Worm (Caenorhabditis elegans) whole organism, young adult: ENCODE results near the gene Y59A8B.26.
"Not testable (repeated sequence)": the region's sequence is repeated elsewhere in the genome, so short reads cannot be mapped to it uniquely, and the experiment has no call there.

Experiments
- B0035.1 ChIP-seq: sonication (generic microtip); optimal IDR thresholded peaks from 2 replicates; lab custom pipeline; 2016; ENCODE audit warnings: missing genetic modification characterization, mild to moderate bottlenecking, missing compliant biosample characterization, missing genotype, missing genetic modification reagents
- C17E4.6 ChIP-seq: fragments of 200-800 bp; sonication (Bioruptor generic); IDR thresholded peaks from 2 replicates; pipeline ENCODE4 v1.3.6; 2022; ENCODE audit warnings: missing genetic modification reagents, missing genetic modification characterization, missing compliant biosample characterization
- D2030.7 ChIP-seq: fragments of 200-800 bp; sonication (Bioruptor generic); IDR thresholded peaks from 2 replicates; pipeline ENCODE4 v1.3.6; 2022; ENCODE audit warnings: missing genetic modification reagents, missing genetic modification characterization, missing compliant biosample characterization
- F22D6.2 ChIP-seq: sonication (generic microtip); optimal IDR thresholded peaks from 2 replicates; lab custom pipeline; 2016; ENCODE audit warnings: mild to moderate bottlenecking, missing genetic modification characterization, missing compliant biosample characterization
- F57C9.4 ChIP-seq: sonication (generic microtip); optimal IDR thresholded peaks from 2 replicates; lab custom pipeline; 2017; ENCODE audit warnings: mild to moderate bottlenecking, missing genetic modification characterization, missing compliant biosample characterization
- Y79H2A.3 ChIP-seq: fragments of 200-800 bp; sonication (Bioruptor generic); conservative IDR thresholded peaks from 2 replicates; pipeline ENCODE4 v1.3.6; 2022; ENCODE audit warnings: missing genetic modification reagents, missing genetic modification characterization, missing compliant biosample characterization
- Y95B8A.8 ChIP-seq: fragments of 200-800 bp; sonication (Bioruptor generic); IDR thresholded peaks from 2 replicates; pipeline ENCODE4 v1.3.6; 2022; ENCODE audit warnings: missing genetic modification reagents, missing genetic modification characterization, missing compliant biosample characterization
- aptf-3 ChIP-seq: fragments of 200-800 bp; sonication (Bioruptor generic); IDR thresholded peaks from 2 replicates; pipeline ENCODE4 v1.3.6; 2022; ENCODE audit warnings: missing genetic modification characterization, missing compliant biosample characterization
- athp-1 ChIP-seq: sonication (generic microtip); optimal IDR thresholded peaks from 2 replicates; lab custom pipeline; 2017; ENCODE audit warnings: mild to moderate bottlenecking, missing genetic modification characterization, missing compliant biosample characterization
- bed-1 ChIP-seq: fragments of 200-800 bp; sonication (Bioruptor generic); IDR thresholded peaks from 2 replicates; pipeline ENCODE4 v1.3.6; 2022; ENCODE audit warnings: missing genetic modification reagents, missing genetic modification characterization, missing compliant biosample characterization
- bed-2 ChIP-seq: fragments of 200-800 bp; sonication (Bioruptor generic); IDR thresholded peaks from 2 replicates; pipeline ENCODE4 v1.3.6; 2022; ENCODE audit warnings: missing genetic modification reagents, missing genetic modification characterization, missing compliant biosample characterization
- ccch-3 ChIP-seq: fragments of 200-800 bp; sonication (Bioruptor generic); optimal IDR thresholded peaks from 2 replicates; lab custom pipeline; 2018; ENCODE audit warnings: mild to moderate bottlenecking, missing genetic modification characterization, missing compliant biosample characterization
- ceh-100 ChIP-seq: fragments of 200-800 bp; sonication (Bioruptor generic); IDR thresholded peaks from 2 replicates; pipeline ENCODE4 v1.3.6; 2022; ENCODE audit warnings: missing genetic modification reagents, missing genetic modification characterization, missing compliant biosample characterization
- ekl-4 ChIP-seq: fragments of 200-800 bp; sonication (Bioruptor generic); IDR thresholded peaks from 2 replicates; pipeline ENCODE4 v1.3.6; 2022; ENCODE audit warnings: missing genetic modification reagents, missing genetic modification characterization, missing compliant biosample characterization
- gei-17 ChIP-seq: fragments of 200-800 bp; sonication (Bioruptor generic); optimal IDR thresholded peaks from 2 replicates; lab custom pipeline; 2018; ENCODE audit warnings: mild to moderate bottlenecking, missing genetic modification characterization, missing compliant biosample characterization
- hlh-12 ChIP-seq: sonication (generic microtip); optimal IDR thresholded peaks from 2 replicates; lab custom pipeline; 2016; ENCODE audit warnings: missing genetic modification characterization, missing compliant biosample characterization
- hmg-1.2 ChIP-seq: fragments of 200-800 bp; sonication (Bioruptor generic); IDR thresholded peaks from 2 replicates; pipeline ENCODE4 v1.3.6; 2022; ENCODE audit warnings: missing genetic modification reagents, missing genetic modification characterization, missing compliant biosample characterization
- hmg-20 ChIP-seq: fragments of 200-800 bp; sonication (Bioruptor generic); IDR thresholded peaks from 2 replicates; pipeline ENCODE4 v1.3.6; 2022; ENCODE audit warnings: missing genetic modification reagents, missing genetic modification characterization, missing compliant biosample characterization
- hrde-1 ChIP-seq: sonication (generic microtip); optimal IDR thresholded peaks from 2 replicates; lab custom pipeline; 2016; ENCODE audit warnings: missing genetic modification characterization, mild to moderate bottlenecking, missing compliant biosample characterization, moderate library complexity, missing genotype, missing genetic modification reagents, borderline replicate concordance
- lag-1 ChIP-seq: fragments of 200-800 bp; sonication (Bioruptor generic); IDR thresholded peaks from 2 replicates; pipeline ENCODE4 v1.3.6; 2022; ENCODE audit warnings: missing genetic modification reagents, missing genetic modification characterization, missing compliant biosample characterization
- lin-35 ChIP-seq, 3 experiments: fragments of 150-350 bp in 2 of 3; sonication (generic microtip) in 1 of 3; optimal IDR thresholded peaks; 2 replicates each; lab custom pipeline; 2014 to 2018; ENCODE audit warnings: missing biosample characterization in 3 of 3, missing genetic modification characterization in 3 of 3, missing genetic modification reagents in 3 of 3
- lin-54 ChIP-seq: fragments of 200-800 bp; sonication (Bioruptor generic); optimal IDR thresholded peaks from 2 replicates; lab custom pipeline; 2018; ENCODE audit warnings: mild to moderate bottlenecking, missing genetic modification characterization, missing compliant biosample characterization
- madf-10 ChIP-seq: sonication (generic microtip); optimal IDR thresholded peaks from 2 replicates; lab custom pipeline; 2016; ENCODE audit warnings: mild to moderate bottlenecking, missing genetic modification characterization, missing compliant biosample characterization
- madf-8 ChIP-seq: fragments of 200-800 bp; sonication (Bioruptor generic); conservative IDR thresholded peaks from 2 replicates; pipeline ENCODE4 v1.3.6; 2022; ENCODE audit warnings: missing genetic modification reagents, missing genetic modification characterization, missing compliant biosample characterization
- mcd-1 ChIP-seq: fragments of 200-800 bp; sonication (Bioruptor generic); IDR thresholded peaks from 2 replicates; pipeline ENCODE4 v1.3.6; 2022; ENCODE audit warnings: missing genetic modification reagents, missing genetic modification characterization, missing compliant biosample characterization
- mxl-1 ChIP-seq: sonication (generic microtip); optimal IDR thresholded peaks from 2 replicates; lab custom pipeline; 2016; ENCODE audit warnings: missing genetic modification characterization, missing compliant biosample characterization
- nfya-1 ChIP-seq: sonication (generic microtip); optimal IDR thresholded peaks from 2 replicates; lab custom pipeline; 2017; ENCODE audit warnings: antibody characterized with exemption, missing compliant biosample characterization, missing genetic modification characterization, borderline replicate concordance; ENCODE audit not compliant: insufficient read depth
- nfya-2 ChIP-seq: fragments of 200-800 bp; sonication (Bioruptor generic); IDR thresholded peaks from 2 replicates; pipeline ENCODE4 v1.3.6; 2022; ENCODE audit warnings: missing genetic modification reagents, missing genetic modification characterization, missing compliant biosample characterization
- nhr-27 ChIP-seq: fragments of 200-800 bp; sonication (Bioruptor generic); optimal IDR thresholded peaks from 2 replicates; lab custom pipeline; 2018; ENCODE audit warnings: mild to moderate bottlenecking, missing genetic modification characterization, moderate library complexity, missing compliant biosample characterization
- nhr-80 ChIP-seq: sonication (generic microtip); optimal IDR thresholded peaks from 2 replicates; lab custom pipeline; 2016; ENCODE audit warnings: missing genetic modification characterization, missing compliant biosample characterization
- pbrm-1 ChIP-seq: fragments of 200-800 bp; sonication (Bioruptor generic); IDR thresholded peaks from 2 replicates; pipeline ENCODE4 v1.3.6; 2022; ENCODE audit warnings: missing genetic modification reagents, missing genetic modification characterization, missing compliant biosample characterization
- rcor-1 ChIP-seq: fragments of 200-800 bp; sonication (Bioruptor generic); IDR thresholded peaks from 2 replicates; pipeline ENCODE4 v1.3.6; 2022; ENCODE audit warnings: missing genetic modification reagents, missing genetic modification characterization, missing compliant biosample characterization
- rec-8 ChIP-seq, 2 experiments: sonication (generic microtip); optimal IDR thresholded peaks; 2 replicates each; lab custom pipeline; 2016; ENCODE audit warnings: mild to moderate bottlenecking in 2 of 2, missing genetic modification characterization in 2 of 2, missing genetic modification reagents in 2 of 2, missing genotype in 2 of 2, missing biosample characterization in 1 of 2, missing compliant biosample characterization in 1 of 2, moderate library complexity in 1 of 2
- rpc-1 ChIP-seq, 2 experiments: fragments of 150-350 bp in 1 of 2; sonication (generic microtip) in 1 of 2; optimal IDR thresholded peaks; 2 replicates each; lab custom pipeline; 2014 to 2018; ENCODE audit warnings: missing biosample characterization in 1 of 2, missing genetic modification characterization in 1 of 2, missing genetic modification reagents in 1 of 2, missing genotype in 1 of 2
- snpc-1.1 ChIP-seq: sonication (generic microtip); optimal IDR thresholded peaks from 2 replicates; lab custom pipeline; 2017; ENCODE audit warnings: missing genetic modification characterization, mild to moderate bottlenecking, missing compliant biosample characterization, antibody characterized with exemption, moderate library complexity, missing genotype, missing genetic modification reagents; ENCODE audit not compliant: insufficient read depth
- snpc-1.3 ChIP-seq: sonication (generic microtip); optimal IDR thresholded peaks from 2 replicates; lab custom pipeline; 2017; ENCODE audit warnings: missing genetic modification characterization, mild to moderate bottlenecking, missing compliant biosample characterization, antibody characterized with exemption, moderate library complexity, missing genotype, missing genetic modification reagents; ENCODE audit not compliant: insufficient read depth
- somi-1 ChIP-seq: fragments of 200-800 bp; sonication (Bioruptor generic); optimal IDR thresholded peaks from 2 replicates; lab custom pipeline; 2018; ENCODE audit warnings: mild to moderate bottlenecking, missing genetic modification characterization, missing compliant biosample characterization
- tbp1 ChIP-seq: fragments of 200-800 bp; sonication (Bioruptor generic); optimal IDR thresholded peaks from 2 replicates; lab custom pipeline; 2018; ENCODE audit warnings: mild to moderate bottlenecking, missing genetic modification characterization, missing compliant biosample characterization
- xnd-1 ChIP-seq: sonication (generic microtip); optimal IDR thresholded peaks from 2 replicates; lab custom pipeline; 2016; ENCODE audit warnings: missing genotype, missing genetic modification reagents, missing genetic modification characterization, missing compliant biosample characterization
- zfh-2 ChIP-seq: fragments of 200-800 bp; sonication (Bioruptor generic); conservative IDR thresholded peaks from 2 replicates; pipeline ENCODE4 v1.3.6; 2022; ENCODE audit warnings: missing genetic modification reagents, missing genetic modification characterization, missing compliant biosample characterization
- ztf-28 ChIP-seq: fragments of 200-800 bp; sonication (Bioruptor generic); IDR thresholded peaks from 2 replicates; pipeline ENCODE4 v1.3.6; 2022; ENCODE audit warnings: missing genetic modification reagents, missing genetic modification characterization, missing compliant biosample characterization

Y59A8B.26 gene

ce11 chrV:18017226-18017625 lies 6.6 kb upstream of the Y59A8B.26 start, which contains the start of gene srh-134:
Gene srh-134 (minus strand): TSS chrV:18017326.
- TF ChIP-seq lin-35 (GFP tag; optimal IDR thresholded peaks at IDR 0.05; lab: Kevin White, UChicago) (no peak), tbp1 (no peak), xnd-1 (tag; lab: Kevin White, UChicago) (no peak), aptf-3 (GFP tag; lab: Robert Waterston, UW) (no peak), bed-2 (GFP tag; lab: Robert Waterston, UW) (no peak), ccch-3 (no peak), F57C9.4 (tag; lab: Kevin White, UChicago) (no peak), gei-17 (GFP tag; lab: Kevin White, UChicago) (no peak), madf-8 (GFP tag; lab: Robert Waterston, UW) (no peak), ztf-28 (GFP tag; lab: Robert Waterston, UW) (no peak)

ce11 chrV:18014116-18014515 lies 3.5 kb upstream of the Y59A8B.26 start, which contains the start of gene srh-133:
Gene srh-133 (minus strand): TSS chrV:18014216.
- TF ChIP-seq madf-10, result no peak
- TF ChIP-seq nhr-80 (tag; lab: Kevin White, UChicago), result no peak
- TF ChIP-seq madf-8 (GFP tag; lab: Robert Waterston, UW), result no peak
- TF ChIP-seq D2030.7 (GFP tag; lab: Robert Waterston, UW), result no peak
- no peak for TF ChIP-seq somi-1 (GFP tag; lab: Kevin White, UChicago)
- TF ChIP-seq hrde-1 (tag; lab: Kevin White, UChicago), result no peak
- no peak for TF ChIP-seq lag-1
- no peak for TF ChIP-seq Y79H2A.3 (GFP tag; lab: Robert Waterston, UW)
- TF ChIP-seq pbrm-1 (GFP tag; lab: Robert Waterston, UW), result no peak
- TF ChIP-seq ekl-4 (GFP tag; lab: Robert Waterston, UW), result no peak

- TF ChIP-seq ceh-100 (no peak), zfh-2 (GFP tag; lab: Robert Waterston, UW) (peak; percentile 54; the same call in 1 of the 2 replicates), bed-1 (GFP tag; lab: Robert Waterston, UW) (no peak), mxl-1 (tag; lab: Kevin White, UChicago) (no peak)
Measured at ce11 chrV:18008680-18009079, 2.0 kb downstream of the Y59A8B.26 start.

- TF ChIP-seq lin-54 (GFP tag; lab: Kevin White, UChicago); mcd-1 (GFP tag; lab: Robert Waterston, UW); nfya-1 (tag; lab: Kevin White, UChicago): not testable (repeated sequence)
Measured at ce11 chrV:18006930-18007329, 3.7 kb downstream of the Y59A8B.26 start, which contains the start of gene Y59A8B.19. Gene Y59A8B.19 (plus strand): TSS chrV:18007230.

ce11 chrV:18003876-18004275 lies 6.8 kb downstream of the Y59A8B.26 start:
- no peak for TF ChIP-seq nfya-2 (GFP tag; lab: Robert Waterston, UW)
- no peak for TF ChIP-seq hmg-1.2 (GFP tag; lab: Robert Waterston, UW)
- no peak for TF ChIP-seq ztf-28 (GFP tag; lab: Robert Waterston, UW)
- no peak for TF ChIP-seq snpc-1.1 (tag; lab: Kevin White, UChicago)
- no peak for TF ChIP-seq snpc-1.3 (tag; lab: Kevin White, UChicago)
- no peak for TF ChIP-seq C17E4.6 (GFP tag; lab: Robert Waterston, UW)
- no peak for TF ChIP-seq athp-1 (tag; lab: Kevin White, UChicago)
- no peak for TF ChIP-seq Y95B8A.8 (GFP tag; lab: Robert Waterston, UW)
- no peak for TF ChIP-seq B0035.1 (tag; lab: Kevin White, UChicago)
- TF ChIP-seq hlh-12 (tag; lab: Kevin White, UChicago), result no peak
- TF ChIP-seq rec-8 (tag; optimal IDR thresholded peaks at IDR 0.05; lab: Kevin White, UChicago), result no peak
- no peak for TF ChIP-seq rcor-1
- TF ChIP-seq F22D6.2, result no peak
- TF ChIP-seq nhr-27 (tag; lab: Kevin White, UChicago), result no peak
- TF ChIP-seq hmg-20 (GFP tag; lab: Robert Waterston, UW), result no peak
- TF ChIP-seq nhr-80 (tag; lab: Kevin White, UChicago), result no peak
- TF ChIP-seq rpc-1 (optimal IDR thresholded peaks at IDR 0.05; lab: Kevin White, UChicago), result no peak
- no peak for TF ChIP-seq rpc-1 (tag; optimal IDR thresholded peaks at IDR 0.05; lab: Kevin White, UChicago)
- no peak for TF ChIP-seq F57C9.4 (tag; lab: Kevin White, UChicago)
- TF ChIP-seq bed-1 (GFP tag; lab: Robert Waterston, UW), result no peak
